Worm (Caenorhabditis elegans): ENCODE data around the gene Y44F5A.1.
A peak's percentile ranks its signal among the peaks of the same experiment; 100 is the strongest.

ce11 chrIII:4281955-4282618, 34.6 kb upstream of the Y44F5A.1 start:
- TF ChIP-seq dao-5 (tag; optimal IDR thresholded peaks at IDR 0.05) (peak; percentile 89), him-1 (tag; optimal IDR thresholded peaks at IDR 0.05) (peak; percentile 97), W03F9.2 (tag; optimal IDR thresholded peaks at IDR 0.05) (peak; percentile 89)

Measured in whole organism, L4/young adult.